Fruit fly (Drosophila melanogaster) whole organism, embryonic: ENCODE measurements around the gene Tps1.
A peak's percentile ranks its signal among the peaks of the same experiment; 100 is the strongest.

ENCODE experiments used
- Abd-B ChIP-seq: fragments of 200-800 bp; sonication (Bioruptor generic); optimal IDR thresholded peaks from 2 replicates; lab custom pipeline; 2018; ENCODE audit warnings: missing biosample characterization, mild to moderate bottlenecking, missing genetic modification characterization, moderate library complexity
- CG10321 ChIP-seq: fragments of 200-800 bp; sonication (Bioruptor generic); IDR thresholded peaks from 2 replicates; pipeline ENCODE4 v1.3.6; 2022; ENCODE audit warnings: missing biosample characterization, missing genetic modification characterization
- CG10543 ChIP-seq: fragments of 200-800 bp; sonication (Bioruptor generic); optimal IDR thresholded peaks from 3 replicates; lab custom pipeline; 2017; ENCODE audit warnings: missing biosample characterization, mild to moderate bottlenecking, missing genetic modification characterization, moderate library complexity
- CG12769 ChIP-seq: fragments of 200-800 bp; sonication (Bioruptor generic); optimal IDR thresholded peaks from 2 replicates; lab custom pipeline; 2019; ENCODE audit warnings: missing biosample characterization, mild to moderate bottlenecking, missing genetic modification characterization, moderate library complexity
- CG13287 ChIP-seq: fragments of 200-800 bp; sonication (Bioruptor generic); IDR thresholded peaks from 2 replicates; pipeline ENCODE4 v1.3.6; 2022; ENCODE audit warnings: missing biosample characterization, missing genetic modification characterization; ENCODE audit not compliant: partially characterized antibody
- CG13775 ChIP-seq: fragments of 200-800 bp; sonication (Bioruptor generic); optimal IDR thresholded peaks from 3 replicates; lab custom pipeline; 2017; ENCODE audit warnings: missing biosample characterization, mild to moderate bottlenecking, missing genetic modification characterization
- CG13894 ChIP-seq: fragments of 200-800 bp; sonication (Bioruptor generic); optimal IDR thresholded peaks from 3 replicates; lab custom pipeline; 2018; ENCODE audit warnings: missing biosample characterization, mild to moderate bottlenecking, missing genetic modification characterization, moderate library complexity
- CG17829 ChIP-seq: fragments of 200-800 bp; optimal IDR thresholded peaks from 2 replicates; lab custom pipeline; 2019; ENCODE audit warnings: missing biosample characterization, mild to moderate bottlenecking, missing genetic modification characterization, moderate library complexity
- CG31224 ChIP-seq: fragments of 200-800 bp; sonication (Bioruptor generic); IDR thresholded peaks from 2 replicates; pipeline ENCODE4 v1.3.6; 2022; ENCODE audit warnings: missing biosample characterization, missing genetic modification characterization
- CG34422 ChIP-seq: fragments of 200-800 bp; sonication (Bioruptor generic); IDR thresholded peaks from 3 replicates; pipeline ENCODE4 v1.3.6; 2022; ENCODE audit warnings: missing biosample characterization, missing genetic modification characterization
- Deaf1 ChIP-seq: fragments of 200-800 bp; optimal IDR thresholded peaks from 3 replicates; lab custom pipeline; 2019; ENCODE audit warnings: missing biosample characterization, mild to moderate bottlenecking, missing genetic modification characterization, moderate library complexity
- Dip3 ChIP-seq: fragments of 200-800 bp; sonication (Bioruptor generic); optimal IDR thresholded peaks from 3 replicates; lab custom pipeline; 2016; ENCODE audit warnings: missing biosample characterization, missing genetic modification characterization
- Dll ChIP-seq: fragments of 200-800 bp; sonication (Bioruptor generic); IDR thresholded peaks from 4 replicates; pipeline ENCODE4 v1.3.6; 2022; ENCODE audit warnings: missing biosample characterization, missing genetic modification characterization; ENCODE audit not compliant: partially characterized antibody
- Doc3 ChIP-seq: fragments of 200-800 bp; sonication (Bioruptor generic); IDR thresholded peaks from 3 replicates; pipeline ENCODE4 v1.3.6; 2022; ENCODE audit warnings: missing biosample characterization, missing genetic modification characterization; ENCODE audit not compliant: partially characterized antibody
- Drgx ChIP-seq: fragments of 200-800 bp; sonication (Bioruptor generic); IDR thresholded peaks from 2 replicates; pipeline ENCODE4 v1.3.6; 2022; ENCODE audit warnings: missing biosample characterization, missing genetic modification characterization
- Fer1 ChIP-seq: fragments of 200-800 bp; sonication (Bioruptor generic); optimal IDR thresholded peaks from 2 replicates; lab custom pipeline; 2017; ENCODE audit warnings: missing biosample characterization, mild to moderate bottlenecking, missing genetic modification characterization
- HLH4C ChIP-seq: fragments of 200-800 bp; sonication (Bioruptor generic); IDR thresholded peaks from 3 replicates; pipeline ENCODE4 v1.3.6; 2022; ENCODE audit warnings: missing biosample characterization, missing genetic modification characterization; ENCODE audit not compliant: partially characterized antibody
- Hr39 ChIP-seq: fragments of >200 bp; optimal IDR thresholded peaks from 2 replicates; lab custom pipeline; 2017
- Hr51 ChIP-seq, 2 experiments: fragments of 200-800 bp; sonication (Bioruptor generic); optimal IDR thresholded peaks; 2 replicates in 1 of 2; 3 replicates in 1 of 2; lab custom pipeline; 2016 to 2018; ENCODE audit warnings: missing biosample characterization in 2 of 2, missing genetic modification characterization in 2 of 2, mild to moderate bottlenecking in 1 of 2, moderate library complexity in 1 of 2
- Med ChIP-seq: fragments of 200-800 bp; sonication (Bioruptor generic); peaks from one replicate; lab custom pipeline; 2016; ENCODE audit warnings: missing biosample characterization, missing genetic modification characterization, mild to moderate bottlenecking, inconsistent platforms, moderate library complexity
- Nf-YB ChIP-seq: fragments of 200-800 bp; sonication (Bioruptor generic); optimal IDR thresholded peaks from 3 replicates; lab custom pipeline; 2019; ENCODE audit warnings: missing biosample characterization, mild to moderate bottlenecking, missing genetic modification characterization, moderate library complexity
- Sox102F ChIP-seq: fragments of 200-800 bp; sonication (Bioruptor generic); optimal IDR thresholded peaks from 2 replicates; lab custom pipeline; 2018; ENCODE audit warnings: missing biosample characterization, mild to moderate bottlenecking, missing genetic modification characterization, moderate library complexity
- ac ChIP-seq: fragments of 200-800 bp; sonication (Bioruptor generic); optimal IDR thresholded peaks from 3 replicates; lab custom pipeline; 2017; ENCODE audit warnings: missing biosample characterization, mild to moderate bottlenecking, missing genetic modification characterization
- bbx ChIP-seq: fragments of 200-800 bp; sonication (Bioruptor generic); IDR thresholded peaks from 2 replicates; pipeline ENCODE4 v1.3.6; 2022; ENCODE audit warnings: missing biosample characterization, missing genetic modification characterization; ENCODE audit not compliant: partially characterized antibody
- chn ChIP-seq: fragments of 200-800 bp; sonication (Bioruptor generic); optimal IDR thresholded peaks from 2 replicates; lab custom pipeline; 2016; ENCODE audit warnings: missing biosample characterization, missing genetic modification characterization
- crol ChIP-seq: fragments of 200-800 bp; sonication (Bioruptor generic); IDR thresholded peaks from 2 replicates; pipeline ENCODE4 v1.3.6; 2022; ENCODE audit warnings: missing biosample characterization, missing genetic modification characterization
- jumu ChIP-seq: fragments of 200-800 bp; sonication (Bioruptor generic); optimal IDR thresholded peaks from 3 replicates; lab custom pipeline; 2016; ENCODE audit warnings: missing biosample characterization, missing genetic modification characterization
- knrl ChIP-seq: fragments of 200-800 bp; sonication (Bioruptor generic); IDR thresholded peaks from 3 replicates; pipeline ENCODE4 v1.3.6; 2022; ENCODE audit warnings: missing biosample characterization, missing genetic modification characterization; ENCODE audit not compliant: partially characterized antibody
- lov ChIP-seq, 2 experiments: fragments of 200-800 bp in 1 of 2; fragments of >200 bp in 1 of 2; sonication (Bioruptor generic) in 1 of 2; IDR thresholded peaks in 1 of 2; optimal IDR thresholded peaks in 1 of 2; 2 replicates in 1 of 2; 3 replicates in 1 of 2; pipeline versions ENCODE4 v1.3.6 to Lab custom; 2017 to 2022; ENCODE audit warnings: missing biosample characterization in 1 of 2, missing genetic modification characterization in 1 of 2
- mld ChIP-seq: fragments of 200-800 bp; sonication (Bioruptor generic); IDR thresholded peaks from 3 replicates; pipeline ENCODE4 v1.3.6; 2022; ENCODE audit warnings: missing biosample characterization, missing genetic modification characterization; ENCODE audit not compliant: partially characterized antibody
- nerfin-1 ChIP-seq: fragments of 200-800 bp; sonication (Bioruptor generic); optimal IDR thresholded peaks from 3 replicates; lab custom pipeline; 2019; ENCODE audit warnings: missing biosample characterization, mild to moderate bottlenecking, missing genetic modification characterization, moderate library complexity
- nerfin-2 ChIP-seq: fragments of 200-800 bp; sonication (Bioruptor generic); IDR thresholded peaks from 2 replicates; pipeline ENCODE4 v1.3.6; 2022; ENCODE audit warnings: missing biosample characterization, missing genetic modification characterization; ENCODE audit not compliant: partially characterized antibody
- run ChIP-seq: fragments of 200-800 bp; sonication (Bioruptor generic); optimal IDR thresholded peaks from 3 replicates; lab custom pipeline; 2018; ENCODE audit warnings: missing biosample characterization, mild to moderate bottlenecking, missing genetic modification characterization
- sens ChIP-seq: fragments of 200-800 bp; sonication (Bioruptor generic); peaks from one replicate; lab custom pipeline; 2016; ENCODE audit warnings: missing biosample characterization, missing genetic modification characterization
- seq ChIP-seq: fragments of 200-800 bp; sonication (Bioruptor generic); IDR thresholded peaks from 2 replicates; pipeline ENCODE4 v1.3.6; 2022; ENCODE audit warnings: missing biosample characterization, missing genetic modification characterization
- sim ChIP-seq: fragments of 200-800 bp; sonication (Bioruptor generic); IDR thresholded peaks from 2 replicates; pipeline ENCODE4 v1.3.6; 2022; ENCODE audit warnings: missing biosample characterization, missing genetic modification characterization
- slbo ChIP-seq: fragments of 200-800 bp; sonication (Bioruptor generic); IDR thresholded peaks from 2 replicates; pipeline ENCODE4 v1.3.6; 2022; ENCODE audit warnings: missing biosample characterization, missing genetic modification characterization
- sqz ChIP-seq: fragments of 200-800 bp; sonication (Bioruptor generic); optimal IDR thresholded peaks from 3 replicates; lab custom pipeline; 2018; ENCODE audit warnings: missing biosample characterization, mild to moderate bottlenecking, missing genetic modification characterization
- stwl ChIP-seq: fragments of 200-800 bp; sonication (Bioruptor generic); optimal IDR thresholded peaks from 3 replicates; lab custom pipeline; 2018; ENCODE audit warnings: missing biosample characterization, mild to moderate bottlenecking, missing genetic modification characterization, moderate library complexity
- tll ChIP-seq, 2 experiments: fragments of 200-800 bp in 1 of 2; fragments of >200 bp in 1 of 2; sonication (Bioruptor generic) in 1 of 2; optimal IDR thresholded peaks; 2 replicates each; lab custom pipeline; 2017 to 2019; ENCODE audit warnings: missing biosample characterization in 2 of 2, missing genetic modification characterization in 2 of 2, mild to moderate bottlenecking in 1 of 2, moderate library complexity in 1 of 2
- ttk ChIP-seq: fragments of 200-800 bp; sonication (Bioruptor generic); IDR thresholded peaks from 2 replicates; pipeline ENCODE4 v2.1.2; 2022; ENCODE audit warnings: missing biosample characterization, missing genetic modification characterization
- twi ChIP-seq: fragments of 200-800 bp; optimal IDR thresholded peaks from 2 replicates; lab custom pipeline; 2019; ENCODE audit warnings: missing biosample characterization, mild to moderate bottlenecking, missing genetic modification characterization, moderate library complexity
- vnd ChIP-seq: fragments of 200-800 bp; sonication (Bioruptor generic); IDR thresholded peaks from 3 replicates; pipeline ENCODE4 v1.3.6; 2022; ENCODE audit warnings: missing biosample characterization, missing genetic modification characterization; ENCODE audit not compliant: partially characterized antibody
- wor ChIP-seq: fragments of 200-800 bp; sonication (Bioruptor generic); IDR thresholded peaks from 2 replicates; pipeline ENCODE4 v1.3.6; 2022; ENCODE audit warnings: missing biosample characterization, missing genetic modification characterization
- z ChIP-seq: fragments of 200-800 bp; sonication (Bioruptor generic); IDR thresholded peaks from 3 replicates; pipeline ENCODE4 v1.3.6; 2022; ENCODE audit warnings: missing biosample characterization, missing genetic modification characterization
- zf30C ChIP-seq: fragments of 200-800 bp; sonication (Bioruptor generic); optimal IDR thresholded peaks from 3 replicates; lab custom pipeline; 2018; ENCODE audit warnings: missing biosample characterization, mild to moderate bottlenecking, missing genetic modification characterization

The Tps1 gene

DNA sequence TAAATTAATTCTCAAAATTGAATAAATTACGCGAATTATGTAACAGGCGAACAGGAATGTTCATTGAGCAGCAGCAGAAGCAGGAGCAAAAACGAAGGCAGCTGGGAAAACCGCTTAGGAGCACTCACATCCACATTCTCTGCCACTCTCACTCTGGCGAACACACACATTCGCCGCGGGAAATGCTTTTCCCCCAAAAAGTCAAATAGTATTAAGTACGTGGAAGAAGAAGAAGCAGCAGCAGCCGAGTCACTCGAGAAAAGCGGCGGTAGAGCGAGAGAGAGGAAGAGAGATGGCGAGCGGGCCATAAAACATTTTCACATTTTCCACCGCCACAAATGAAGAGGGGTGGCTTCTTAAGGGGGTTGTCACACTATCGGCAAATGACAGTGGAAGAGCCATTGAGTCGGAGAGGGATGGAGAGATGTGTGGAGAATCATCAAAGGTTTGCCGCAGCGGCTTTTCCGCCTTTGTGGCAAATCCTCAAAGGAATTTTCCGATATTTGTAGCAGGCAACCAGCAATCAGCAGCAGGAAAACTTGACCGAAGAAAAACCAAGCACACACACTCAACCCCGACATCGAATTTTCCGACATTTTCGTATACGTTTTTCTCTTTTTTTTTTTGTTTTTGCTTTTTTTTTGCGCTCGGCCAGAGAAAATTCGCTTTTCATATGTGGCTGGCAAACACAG, 41.4 kb upstream of the Tps1 start (continued):
- TF ChIP-seq twi (tag; lab: Kevin White, UChicago) (peak; percentile 40), CG13287 (GFP tag; lab: Robert Waterston, UW) (peak; percentile 45), Sox102F (no peak), wor (GFP tag; lab: Robert Waterston, UW) (no peak), nerfin-1 (peak; percentile 86), CG13894 (tag; lab: Kevin White, UChicago) (peak; percentile 65), mld (0 out of 3 replicates have a peak, but pooled peaks have one; percentile 39), Hr39 (no peak), crol (GFP tag; lab: Robert Waterston, UW) (peak; percentile 85), CG17829 (peak; percentile 14), zf30C (GFP tag; lab: Kevin White, UChicago) (peak; percentile 26), lov (optimal IDR thresholded peaks at IDR 0.05; lab: Kevin White, UChicago) (no peak), lov (GFP tag; IDR thresholded peaks at IDR 0.05; lab: Robert Waterston, UW) (peak; percentile 75; the same call in 1 of the 3 replicates), CG10543 (GFP tag; lab: Kevin White, UChicago) (peak; percentile 76), sens (GFP tag; lab: Kevin White, UChicago) (peak; percentile 30), Med (GFP tag; lab: Kevin White, UChicago) (peak; percentile 76), CG34422 (GFP tag; lab: Robert Waterston, UW) (no peak), seq (GFP tag; lab: Robert Waterston, UW) (peak; percentile 72; the same call in 1 of the 2 replicates), Dip3 (GFP tag; lab: Kevin White, UChicago) (peak; percentile 3), HLH4C (GFP tag; lab: Robert Waterston, UW) (0 out of 3 replicates have a peak, but pooled peaks have one; percentile 22), CG12769 (tag; lab: Kevin White, UChicago) (peak; percentile 88), run (peak; percentile 69), jumu (GFP tag; lab: Kevin White, UChicago) (no peak), sqz (GFP tag; lab: Kevin White, UChicago) (peak; percentile 53), chn (GFP tag; lab: Kevin White, UChicago) (peak; percentile 33), knrl (GFP tag; lab: Robert Waterston, UW) (no peak; the same call in 2 of the 3 replicates), sim (no peak), Nf-YB (GFP tag; lab: Kevin White, UChicago) (peak; percentile 30), tll (GFP tag; optimal IDR thresholded peaks at IDR 0.05; lab: Kevin White, UChicago) (peak in 1 of 2 experiments; percentile 90), slbo (GFP tag; lab: Robert Waterston, UW) (no peak), CG31224 (GFP tag; lab: Robert Waterston, UW) (peak; percentile 97), Hr51 (GFP tag; optimal IDR thresholded peaks at IDR 0.05; lab: Kevin White, UChicago) (peak in 1 of 2 experiments; percentile 42), z (GFP tag; lab: Robert Waterston, UW) (peak; percentile 86; the same call in 2 of the 3 replicates), vnd (GFP tag; lab: Robert Waterston, UW) (0 out of 3 replicates have a peak, but pooled peaks have one; percentile 30), Fer1 (GFP tag; lab: Kevin White, UChicago) (peak; percentile 17), CG10321 (GFP tag; lab: Robert Waterston, UW) (peak; percentile 32; the same call in 1 of the 2 replicates), Abd-B (GFP tag; lab: Kevin White, UChicago) (peak; percentile 18), Drgx (GFP tag; lab: Robert Waterston, UW) (peak; percentile 83), Dll (GFP tag; lab: Robert Waterston, UW) (0 out of 4 replicates have a peak, but pooled peaks have one; percentile 50), Doc3 (no peak), nerfin-2 (0 out of 2 replicates have a peak, but pooled peaks have one; percentile 41), ac (GFP tag; lab: Kevin White, UChicago) (peak; percentile 38), Deaf1 (peak; percentile 58), ttk (0 out of 2 replicates have a peak, but pooled peaks have one; percentile 38), stwl (tag; lab: Kevin White, UChicago) (peak; percentile 6), bbx (GFP tag; lab: Robert Waterston, UW) (peak; percentile 60), CG13775 (GFP tag; lab: Kevin White, UChicago) (no peak)
